Worm (Caenorhabditis elegans) whole organism, late embryonic: ENCODE results near the gene gldi-2.

ENCODE experiments used
- C08G9.2 ChIP-seq: sonication (generic microtip); optimal IDR thresholded peaks from 2 replicates; lab custom pipeline; 2016; ENCODE audit warnings: mild to moderate bottlenecking, missing genetic modification characterization, moderate library complexity, missing compliant biosample characterization
- Y22D7AL.16 ChIP-seq: sonication (generic microtip); optimal IDR thresholded peaks from 2 replicates; lab custom pipeline; 2016; ENCODE audit warnings: missing genetic modification characterization, missing compliant biosample characterization
- ceh-18 ChIP-seq: sonication (generic microtip); optimal IDR thresholded peaks from 2 replicates; lab custom pipeline; 2016; ENCODE audit warnings: missing genetic modification characterization, missing compliant biosample characterization
- dve-1 ChIP-seq: sonication (generic microtip); optimal IDR thresholded peaks from 2 replicates; lab custom pipeline; 2017; ENCODE audit warnings: antibody characterized with exemption, mild to moderate bottlenecking, missing genetic modification characterization, missing compliant biosample characterization
- hlh-15 ChIP-seq: sonication (generic microtip); optimal IDR thresholded peaks from 2 replicates; lab custom pipeline; 2016; ENCODE audit warnings: missing genetic modification characterization, missing compliant biosample characterization
- nfya-1 ChIP-seq: sonication (generic microtip); optimal IDR thresholded peaks from 2 replicates; lab custom pipeline; 2017; ENCODE audit warnings: missing genetic modification characterization, mild to moderate bottlenecking, missing compliant biosample characterization, antibody characterized with exemption, moderate library complexity
- pag-3 ChIP-seq: sonication (generic microtip); optimal IDR thresholded peaks from 2 replicates; lab custom pipeline; 2016; ENCODE audit warnings: missing compliant biosample characterization, missing genetic modification characterization, borderline replicate concordance
- pha-2 ChIP-seq: sonication (generic microtip); optimal IDR thresholded peaks from 2 replicates; lab custom pipeline; 2017; ENCODE audit warnings: mild to moderate bottlenecking, missing genetic modification characterization, missing compliant biosample characterization
- tbx-2 ChIP-seq: sonication (generic microtip); optimal IDR thresholded peaks from 2 replicates; lab custom pipeline; 2016; ENCODE audit warnings: missing genetic modification characterization, missing compliant biosample characterization

ce11 chrII:6800104-6800711, 17.0 kb downstream of the gldi-2 start, which contains the start of gene F31E8.4:
- TF ChIP-seq pag-3 (no peak), C08G9.2 (no peak), ceh-18 (no peak), dve-1 (tag; lab: Kevin White, UChicago) (no peak), nfya-1 (tag; lab: Kevin White, UChicago) (no peak), hlh-15 (no peak), tbx-2 (tag; lab: Kevin White, UChicago) (no peak), pha-2 (tag; lab: Kevin White, UChicago) (no peak), Y22D7AL.16 (tag; lab: Kevin White, UChicago) (no peak)
